Worm (Caenorhabditis elegans) whole organism, L3 larva: ENCODE measurements around the gene rgs-5.

Experiments used
- aly-2 ChIP-seq: fragments of 150-350 bp; optimal IDR thresholded peaks from 2 replicates; lab custom pipeline; 2014; ENCODE audit warnings: missing biosample characterization, missing genetic modification characterization
- ceh-82 ChIP-seq: fragments of 150-350 bp; optimal IDR thresholded peaks from 2 replicates; lab custom pipeline; 2014; ENCODE audit warnings: missing biosample characterization, missing genetic modification characterization
- ceh-9 ChIP-seq: sonication (generic microtip); optimal IDR thresholded peaks from 2 replicates; lab custom pipeline; 2018; ENCODE audit warnings: missing biosample characterization, missing genetic modification characterization
- daf-12 ChIP-seq: fragments of 150-350 bp; optimal IDR thresholded peaks from 2 replicates; lab custom pipeline; 2014; ENCODE audit warnings: missing biosample characterization, missing genetic modification reagents, missing genetic modification characterization
- elt-2 ChIP-seq: sonication (generic microtip); optimal IDR thresholded peaks from 2 replicates; lab custom pipeline; 2016; ENCODE audit warnings: missing genetic modification reagents, mild to moderate bottlenecking, missing genetic modification characterization, missing compliant biosample characterization
- elt-3 ChIP-seq, 3 experiments: fragments of 150-350 bp in 1 of 3; sonication (generic microtip) in 2 of 3; optimal IDR thresholded peaks; 2 replicates in 2 of 3; 4 replicates in 1 of 3; lab custom pipeline; 2014 to 2017; ENCODE audit warnings: missing biosample characterization in 3 of 3, missing genetic modification characterization in 3 of 3
- lin-15B ChIP-seq: fragments of 150-350 bp; optimal IDR thresholded peaks from 2 replicates; lab custom pipeline; 2014; ENCODE audit warnings: missing biosample characterization, missing genetic modification characterization
- lsy-12 ChIP-seq: sonication (generic microtip); optimal IDR thresholded peaks from 2 replicates; lab custom pipeline; 2016; ENCODE audit warnings: mild to moderate bottlenecking, missing genetic modification characterization, missing compliant biosample characterization
- nhr-25 ChIP-seq: sonication (generic microtip); optimal IDR thresholded peaks from 2 replicates; lab custom pipeline; 2017; ENCODE audit warnings: missing biosample characterization, missing genetic modification characterization
- nhr-77 ChIP-seq: fragments of 150-350 bp; optimal IDR thresholded peaks from 2 replicates; lab custom pipeline; 2014; ENCODE audit warnings: missing biosample characterization, missing genetic modification characterization
- snpc-4 ChIP-seq: fragments of 150-350 bp; optimal IDR thresholded peaks from 2 replicates; lab custom pipeline; 2014; ENCODE audit warnings: missing biosample characterization, missing genetic modification characterization
- unc-39 ChIP-seq: sonication (generic microtip); optimal IDR thresholded peaks from 4 replicates; lab custom pipeline; 2017; ENCODE audit warnings: missing biosample characterization, missing genetic modification characterization
- unc-62 ChIP-seq: fragments of 150-350 bp; sonication (generic microtip); optimal IDR thresholded peaks from 4 replicates; lab custom pipeline; 2014; ENCODE audit warnings: missing biosample characterization, missing genetic modification reagents, missing genetic modification characterization
- zag-1 ChIP-seq: fragments of 150-350 bp; optimal IDR thresholded peaks from 2 replicates; lab custom pipeline; 2014; ENCODE audit warnings: missing biosample characterization, missing genetic modification characterization

ce11 chrIII:5730041-5730440 is 31.7 kb downstream of the rgs-5 start:
- TF ChIP-seq aly-2 (tag; lab: Kevin White, UChicago) (no peak), nhr-25 (tag; lab: Kevin White, UChicago) (no peak), lsy-12 (no peak), unc-62 (GFP tag; lab: Kevin White, UChicago) (no peak), nhr-77 (no peak), zag-1 (tag; lab: Kevin White, UChicago) (no peak), unc-39 (tag; lab: Kevin White, UChicago) (no peak), snpc-4 (no peak), elt-2 (tag; lab: Kevin White, UChicago) (no peak), ceh-9 (tag; lab: Kevin White, UChicago) (no peak), lin-15B (tag; lab: Kevin White, UChicago) (no peak), daf-12 (tag; lab: Kevin White, UChicago) (no peak), ceh-82 (tag; lab: Kevin White, UChicago) (no peak), elt-3 (tag; optimal IDR thresholded peaks at IDR 0.05; lab: Kevin White, UChicago) (no peak)
